Fruit fly (Drosophila melanogaster) whole organism, prepupa: Measurements from ENCODE around the gene cnir.

Experiments used
- CG16779 ChIP-seq: fragments of 200-800 bp; sonication (Bioruptor generic); optimal IDR thresholded peaks from 3 replicates; lab custom pipeline; 2017; ENCODE audit warnings: missing biosample characterization, mild to moderate bottlenecking, missing genetic modification characterization
- Hr39 ChIP-seq: fragments of 200-800 bp; sonication (Bioruptor generic); optimal IDR thresholded peaks from 2 replicates; lab custom pipeline; 2016; ENCODE audit warnings: missing biosample characterization, missing genetic modification characterization
- Lpt ChIP-seq: fragments of 200-800 bp; sonication (Bioruptor generic); optimal IDR thresholded peaks from 3 replicates; lab custom pipeline; 2016; ENCODE audit warnings: missing biosample characterization, missing genetic modification characterization

DNA sequence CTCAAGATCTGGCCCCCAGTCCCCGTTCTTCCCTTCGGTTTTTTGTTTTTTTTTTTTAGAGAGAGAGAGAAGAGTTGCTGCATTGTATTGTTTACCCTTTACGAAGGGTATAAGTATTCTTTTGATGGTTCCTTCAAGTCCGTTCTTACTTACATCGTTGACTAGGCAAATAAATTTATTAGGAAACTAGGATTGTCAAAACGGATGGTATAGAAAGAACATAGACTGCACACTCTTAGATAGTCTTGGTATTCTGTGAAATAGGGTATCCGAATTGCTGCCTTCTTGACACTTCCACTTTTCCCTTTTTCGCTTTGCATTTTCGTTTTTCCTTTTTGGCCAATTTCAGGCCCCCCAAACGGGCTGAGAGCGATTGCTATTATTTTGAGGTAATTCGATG is 28.1 kb downstream of the cnir start:
- TF ChIP-seq CG16779 (tag; lab: Kevin White, UChicago) (peak; percentile 40), Hr39 (GFP tag; lab: Kevin White, UChicago) (peak; percentile 90), Lpt (GFP tag; lab: Kevin White, UChicago) (peak; percentile 23)
